Worm (Caenorhabditis elegans) whole organism, L4 larva: ENCODE results near the gene M03A1.3.

Source experiments
- F44E2.7 ChIP-seq: fragments of 200-800 bp; sonication (Bioruptor generic); IDR thresholded peaks from 2 replicates; pipeline ENCODE4 v2.1.2; 2022; ENCODE audit warnings: missing genetic modification characterization, missing compliant biosample characterization
- Y5F2A.4 ChIP-seq: fragments of 200-800 bp; sonication (Bioruptor generic); optimal IDR thresholded peaks from 2 replicates; lab custom pipeline; 2018; ENCODE audit warnings: mild to moderate bottlenecking, missing genetic modification characterization, missing compliant biosample characterization
- ama-1 ChIP-seq: fragments of 150-350 bp; optimal IDR thresholded peaks from 2 replicates; lab custom pipeline; 2014; ENCODE audit warnings: inconsistent platforms, mixed read lengths
- ceh-20 ChIP-seq: fragments of 200-800 bp; sonication (Bioruptor generic); IDR thresholded peaks from 2 replicates; pipeline ENCODE4 v1.3.6; 2022; ENCODE audit warnings: missing genetic modification reagents, missing genetic modification characterization, missing compliant biosample characterization
- gei-8 ChIP-seq: fragments of 200-800 bp; sonication (Bioruptor generic); optimal IDR thresholded peaks from 2 replicates; lab custom pipeline; 2018; ENCODE audit warnings: mild to moderate bottlenecking, missing genetic modification characterization, missing compliant biosample characterization
- lin-15B ChIP-seq: fragments of 150-350 bp; sonication (generic microtip); optimal IDR thresholded peaks from 3 replicates; lab custom pipeline; 2014; ENCODE audit warnings: missing biosample characterization, missing genetic modification characterization
- lin-38 ChIP-seq: fragments of 200-800 bp; sonication (Bioruptor generic); IDR thresholded peaks from 2 replicates; pipeline ENCODE4 v1.3.6; 2022; ENCODE audit warnings: missing genetic modification reagents, missing genetic modification characterization, missing compliant biosample characterization
- lin-39 ChIP-seq: fragments of 150-350 bp; optimal IDR thresholded peaks from 2 replicates; lab custom pipeline; 2014; ENCODE audit warnings: missing biosample characterization, missing genetic modification reagents, missing genetic modification characterization
- lsy-2 ChIP-seq, 2 experiments: fragments of 150-350 bp in 1 of 2; sonication (generic microtip) in 1 of 2; optimal IDR thresholded peaks; 2 replicates each; lab custom pipeline; 2014 to 2017; ENCODE audit warnings: missing biosample characterization in 2 of 2, missing genetic modification characterization in 2 of 2
- nhr-102 ChIP-seq: sonication (generic microtip); optimal IDR thresholded peaks from 2 replicates; lab custom pipeline; 2016; ENCODE audit warnings: mild to moderate bottlenecking, missing genetic modification characterization, moderate library complexity, missing compliant biosample characterization
- nhr-237 ChIP-seq: sonication (generic microtip); optimal IDR thresholded peaks from 2 replicates; lab custom pipeline; 2017; ENCODE audit warnings: missing biosample characterization, missing genetic modification characterization
- skn-1 ChIP-seq: fragments of 150-350 bp; optimal IDR thresholded peaks from 2 replicates; lab custom pipeline; 2014; ENCODE audit warnings: missing biosample characterization, missing genetic modification characterization
- tag-97 ChIP-seq: fragments of 200-800 bp; sonication (Bioruptor generic); IDR thresholded peaks from 2 replicates; pipeline ENCODE4 v1.3.6; 2022; ENCODE audit warnings: missing genetic modification characterization, missing compliant biosample characterization
- unc-39 ChIP-seq: sonication (generic microtip); optimal IDR thresholded peaks from 2 replicates; lab custom pipeline; 2017; ENCODE audit warnings: missing biosample characterization, missing genetic modification characterization

- TF ChIP-seq ama-1 = no peak
- no peak for TF ChIP-seq lin-39 (tag; lab: Kevin White, UChicago)
- TF ChIP-seq Y5F2A.4 = no peak
- no peak for TF ChIP-seq tag-97 (GFP tag; lab: Robert Waterston, UW)
- no peak for TF ChIP-seq skn-1 (tag; lab: Kevin White, UChicago)
- TF ChIP-seq unc-39 (tag; lab: Kevin White, UChicago) = no peak
- no peak for TF ChIP-seq nhr-237 (tag; lab: Kevin White, UChicago)
- TF ChIP-seq lin-15B (tag; lab: Kevin White, UChicago) = no peak
- TF ChIP-seq lsy-2 (tag; optimal IDR thresholded peaks at IDR 0.05; lab: Kevin White, UChicago) = no peak
- TF ChIP-seq gei-8 (GFP tag; lab: Kevin White, UChicago) = no peak
- TF ChIP-seq nhr-102 (tag; lab: Kevin White, UChicago) = no peak
- TF ChIP-seq lin-38 (GFP tag; lab: Robert Waterston, UW) = no peak; the same call in 1 of the 2 replicates
- no peak for TF ChIP-seq F44E2.7 (GFP tag; lab: Robert Waterston, UW)
- no peak for TF ChIP-seq ceh-20
Observed at ce11 chrII:4565205-4565604, 7.6 kb downstream of the M03A1.3 start.
